Fruit fly (Drosophila melanogaster): ENCODE measurements around the gene Flacc.

The Flacc gene

DNA sequence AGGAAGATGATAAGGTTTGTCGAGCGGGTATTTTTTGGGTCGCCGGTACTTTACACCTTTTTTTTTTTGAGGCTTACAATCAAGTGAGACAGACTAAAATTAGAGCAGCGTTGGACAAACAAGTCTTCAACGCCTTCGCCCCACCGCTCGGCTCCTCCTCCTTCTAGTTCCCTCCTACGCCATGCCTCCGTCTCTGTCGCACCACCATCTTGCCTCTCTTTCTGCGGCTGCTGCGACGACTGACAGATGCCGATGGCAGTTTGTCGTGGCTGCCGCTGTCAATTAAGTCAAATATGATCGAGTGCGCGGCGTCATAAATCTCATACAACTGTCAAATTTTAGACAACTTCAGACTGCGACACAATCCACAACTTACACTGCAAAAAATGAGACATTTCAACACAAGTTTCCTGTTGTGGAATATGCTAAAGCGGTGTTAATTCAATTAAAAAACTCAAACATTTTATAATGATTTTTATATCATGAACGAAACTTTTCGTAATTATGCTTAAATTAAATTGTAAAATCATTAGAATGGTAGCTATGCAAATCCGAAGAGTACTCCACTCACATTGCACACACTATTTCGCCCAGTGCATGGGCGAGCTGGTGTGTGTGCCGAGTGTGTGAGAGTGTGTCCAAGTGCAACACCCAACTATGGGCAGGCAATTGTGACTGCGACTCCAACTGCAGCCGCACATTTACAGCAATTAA, 27.4 kb upstream of the Flacc start (continued):
- TF ChIP-seq CG12104 (GFP tag; optimal IDR thresholded peaks at IDR 0.05) (peak; percentile 24), Ptx1 (GFP tag; IDR thresholded peaks at IDR 0.05) (peak; percentile 57; the same call in 1 of the 2 replicates), ato (GFP tag; IDR thresholded peaks at IDR 0.05; ENCODE audit: partially characterized antibody) (no peak), hb (GFP tag; IDR thresholded peaks at IDR 0.05; ENCODE audit: partially characterized antibody) (no peak), CG5953 (GFP tag; IDR thresholded peaks at IDR 0.05) (0 out of 2 replicates have a peak, but pooled peaks have one; percentile 12), CG6175 (GFP tag; IDR thresholded peaks at IDR 0.05) (no peak), CG10267 (tag; optimal IDR thresholded peaks at IDR 0.05) (peak; percentile 35), CG31224 (GFP tag; IDR thresholded peaks at IDR 0.05) (no peak), CG4820 (GFP tag; optimal IDR thresholded peaks at IDR 0.05) (peak; percentile 43), Oaz (GFP tag; IDR thresholded peaks at IDR 0.05) (no peak), Six4 (GFP tag; optimal IDR thresholded peaks at IDR 0.05) (no peak), CG30431 (GFP tag; optimal IDR thresholded peaks at IDR 0.05) (no peak), CG8924 (tag; optimal IDR thresholded peaks at IDR 0.05) (peak; percentile 43), az2 (GFP tag; optimal IDR thresholded peaks at IDR 0.05) (peak; percentile 36), CG31388 (GFP tag; optimal IDR thresholded peaks at IDR 0.05) (no peak), gcm (GFP tag; optimal IDR thresholded peaks at IDR 0.05) (peak; percentile 13), CG15073 (GFP tag; optimal IDR thresholded peaks at IDR 0.05) (no peak), Hr78 (GFP tag; optimal IDR thresholded peaks at IDR 0.05) (no peak), CG32772 (GFP tag; IDR thresholded peaks at IDR 0.05) (0 out of 2 replicates have a peak, but pooled peaks have one; percentile 14), sna (GFP tag; IDR thresholded peaks at IDR 0.05; ENCODE audit: partially characterized antibody) (no peak), CG15479 (GFP tag; optimal IDR thresholded peaks at IDR 0.05) (no peak), CG9727 (GFP tag; optimal IDR thresholded peaks at IDR 0.05) (peak; percentile 5), CG34422 (GFP tag; IDR thresholded peaks at IDR 0.05) (no peak), CG2202 (tag; optimal IDR thresholded peaks at IDR 0.05) (peak; percentile 24), CG11696 (GFP tag; IDR thresholded peaks at IDR 0.05) (no peak), CG9797 (GFP tag; optimal IDR thresholded peaks at IDR 0.05) (no peak), E2f1 (GFP tag; IDR thresholded peaks at IDR 0.05) (peak; percentile 55), CG2116 (GFP tag; optimal IDR thresholded peaks at IDR 0.05) (no peak), Max (GFP tag; optimal IDR thresholded peaks at IDR 0.05) (no peak), oc (tag; optimal IDR thresholded peaks at IDR 0.05) (peak; percentile 18), CG9609 (GFP tag; optimal IDR thresholded peaks at IDR 0.05) (no peak), CG6689 (GFP tag; IDR thresholded peaks at IDR 0.05) (peak; percentile 58), CG17359 (tag; optimal IDR thresholded peaks at IDR 0.05) (peak; percentile 61), CG9932 (GFP tag; IDR thresholded peaks at IDR 0.05) (no peak), NfI (GFP tag; optimal IDR thresholded peaks at IDR 0.05) (no peak), dm (GFP tag; optimal IDR thresholded peaks at IDR 0.05) (no peak), slp2 (GFP tag; optimal IDR thresholded peaks at IDR 0.05) (peak; percentile 13), Spps (tag; optimal IDR thresholded peaks at IDR 0.05) (no peak), tgo (GFP tag; IDR thresholded peaks at IDR 0.05) (no peak), jigr1 (GFP tag; IDR thresholded peaks at IDR 0.05) (no peak), lab (GFP tag; optimal IDR thresholded peaks at IDR 0.05) (peak; percentile 11), CG10274 (GFP tag; optimal IDR thresholded peaks at IDR 0.05) (no peak), Gsc (GFP tag; IDR thresholded peaks at IDR 0.05) (0 out of 2 replicates have a peak, but pooled peaks have one; percentile 9), usp (GFP tag; optimal IDR thresholded peaks at IDR 0.05) (no peak), Blimp-1 (GFP tag; optimal IDR thresholded peaks at IDR 0.05) (peak; percentile 61), ERR (GFP tag; optimal IDR thresholded peaks at IDR 0.05) (no peak), CG4730 (GFP tag; IDR thresholded peaks at IDR 0.05) (no peak), CG17385 (GFP tag; optimal IDR thresholded peaks at IDR 0.05) (peak; percentile 28), CG2712 (tag; optimal IDR thresholded peaks at IDR 0.05) (peak; percentile 76), Hr39 (optimal IDR thresholded peaks at IDR 0.05) (no peak)
